Worm (Caenorhabditis elegans): ENCODE data around the gene scd-2.

Gene scd-2

ce11 chrV:6658765-6659164 is 25.7 kb downstream of the scd-2 start (continued):
- TF ChIP-seq arid-1 (GFP tag; conservative IDR thresholded peaks at IDR 0.05) (no peak), fkh-10 (GFP tag; optimal IDR thresholded peaks at IDR 0.05) (peak; percentile 69), dmd-8 (GFP tag; IDR thresholded peaks at IDR 0.05) (no peak), ceh-28 (tag; optimal IDR thresholded peaks at IDR 0.05) (no peak), nhr-42 (GFP tag; IDR thresholded peaks at IDR 0.05) (no peak), Y105C5A.15 (GFP tag; IDR thresholded peaks at IDR 0.05) (no peak), unc-39 (tag; optimal IDR thresholded peaks at IDR 0.05) (no peak), ceh-20 (GFP tag; IDR thresholded peaks at IDR 0.05) (no peak), vab-7 (GFP tag; IDR thresholded peaks at IDR 0.05) (peak; percentile 24; the same call in 1 of the 2 replicates), set-16 (GFP tag; IDR thresholded peaks at IDR 0.05) (peak; percentile 64), zag-1 (tag; optimal IDR thresholded peaks at IDR 0.05) (no peak), daf-19 (GFP tag; conservative IDR thresholded peaks at IDR 0.05) (no peak), ztf-11 (tag; optimal IDR thresholded peaks at IDR 0.05) (no peak), nhr-41 (GFP tag; IDR thresholded peaks at IDR 0.05) (no peak), zip-2 (tag; optimal IDR thresholded peaks at IDR 0.05) (no peak), F44E2.7 (GFP tag; IDR thresholded peaks at IDR 0.05) (no peak), snpc-4 (tag; optimal IDR thresholded peaks at IDR 0.05) (no peak), tra-1 (GFP tag; IDR thresholded peaks at IDR 0.05) (no peak), nhr-77 (tag; optimal IDR thresholded peaks at IDR 0.05) (no peak), ceh-62 (tag; optimal IDR thresholded peaks at IDR 0.05) (no peak), ces-1 (GFP tag; optimal IDR thresholded peaks at IDR 0.05) (no peak), ZK546.5 (tag; optimal IDR thresholded peaks at IDR 0.05) (no peak), lin-15B (tag; optimal IDR thresholded peaks at IDR 0.05) (no peak), cey-2 (tag; optimal IDR thresholded peaks at IDR 0.05; ENCODE audit: borderline replicate concordance, insufficient read depth) (no peak), sdz-12 (GFP tag; optimal IDR thresholded peaks at IDR 0.05) (no peak), gei-8 (GFP tag; optimal IDR thresholded peaks at IDR 0.05) (no peak), dve-1 (tag; optimal IDR thresholded peaks at IDR 0.05; ENCODE audit: insufficient read depth) (no peak), Y75B8A.6 (GFP tag; IDR thresholded peaks at IDR 0.05) (no peak), dmd-9 (GFP tag; IDR thresholded peaks at IDR 0.05) (no peak), pha-4 (GFP tag; IDR thresholded peaks at IDR 0.05) (no peak), pha-4 (tag; optimal IDR thresholded peaks at IDR 0.05) (no peak), egl-43 (GFP tag; IDR thresholded peaks at IDR 0.05) (peak; percentile 74), lin-13 (GFP tag; optimal IDR thresholded peaks at IDR 0.05) (no peak), daf-16 (GFP tag; optimal IDR thresholded peaks at IDR 0.05) (no peak), daf-16 (tag; optimal IDR thresholded peaks at IDR 0.05) (no peak), daf-8 (GFP tag; IDR thresholded peaks at IDR 0.05) (no peak), dpl-1 (GFP tag; optimal IDR thresholded peaks at IDR 0.05) (no peak), lin-1 (GFP tag; IDR thresholded peaks at IDR 0.05) (no peak), spr-3 (GFP tag; optimal IDR thresholded peaks at IDR 0.05) (no peak), aly-2 (tag; optimal IDR thresholded peaks at IDR 0.05) (no peak), aha-1 (tag) (peak; percentile 85), F37D6.2 (tag; optimal IDR thresholded peaks at IDR 0.05) (peak; percentile 30), rbr-2 (tag; optimal IDR thresholded peaks at IDR 0.05) (peak; percentile 74), mdt-29 (GFP tag; IDR thresholded peaks at IDR 0.05) (no peak), F10B5.3 (tag; optimal IDR thresholded peaks at IDR 0.05) (no peak), spr-1 (tag; optimal IDR thresholded peaks at IDR 0.05) (no peak), T20F7.1 (GFP tag; optimal IDR thresholded peaks at IDR 0.05) (no peak), zfp-2 (tag; optimal IDR thresholded peaks at IDR 0.05) (no peak), nhr-48 (tag; optimal IDR thresholded peaks at IDR 0.05) (no peak), lin-39 (tag; optimal IDR thresholded peaks at IDR 0.05) (no peak), ctbp-1 (GFP tag; IDR thresholded peaks at IDR 0.05) (no peak), lir-3 (tag; optimal IDR thresholded peaks at IDR 0.05) (no peak), F49E8.2 (tag; optimal IDR thresholded peaks at IDR 0.05; ENCODE audit: borderline replicate concordance) (no peak), nhr-76 (tag; optimal IDR thresholded peaks at IDR 0.05) (no peak)
